Fruit fly (Drosophila melanogaster) whole organism, embryonic: ENCODE data around the gene her.

Experiments used
- Abd-B ChIP-seq: fragments of 200-800 bp; sonication (Bioruptor generic); optimal IDR thresholded peaks from 2 replicates; lab custom pipeline; 2018; ENCODE audit warnings: missing biosample characterization, mild to moderate bottlenecking, missing genetic modification characterization, moderate library complexity
- Asciz ChIP-seq: fragments of 200-800 bp; sonication (Bioruptor generic); optimal IDR thresholded peaks from 2 replicates; lab custom pipeline; 2017; ENCODE audit warnings: missing biosample characterization, mild to moderate bottlenecking, missing genetic modification characterization, missing genetic modification reagents
- CG10321 ChIP-seq: fragments of 200-800 bp; sonication (Bioruptor generic); IDR thresholded peaks from 2 replicates; pipeline ENCODE4 v1.3.6; 2022; ENCODE audit warnings: missing biosample characterization, missing genetic modification characterization
- CG10543 ChIP-seq: fragments of 200-800 bp; sonication (Bioruptor generic); optimal IDR thresholded peaks from 3 replicates; lab custom pipeline; 2017; ENCODE audit warnings: missing biosample characterization, mild to moderate bottlenecking, missing genetic modification characterization, moderate library complexity
- CG12219 ChIP-seq: fragments of 200-800 bp; sonication (Bioruptor generic); optimal IDR thresholded peaks from 3 replicates; lab custom pipeline; 2018; ENCODE audit warnings: missing biosample characterization, mild to moderate bottlenecking, missing genetic modification characterization
- CG1233 ChIP-seq: fragments of 200-800 bp; sonication (Bioruptor generic); optimal IDR thresholded peaks from 4 replicates; lab custom pipeline; 2018; ENCODE audit warnings: missing biosample characterization, mild to moderate bottlenecking, missing genetic modification characterization
- CG13287 ChIP-seq: fragments of 200-800 bp; sonication (Bioruptor generic); IDR thresholded peaks from 2 replicates; pipeline ENCODE4 v1.3.6; 2022; ENCODE audit warnings: missing biosample characterization, missing genetic modification characterization; ENCODE audit not compliant: partially characterized antibody
- CG13424 ChIP-seq: fragments of 200-800 bp; sonication (Bioruptor generic); optimal IDR thresholded peaks from 2 replicates; lab custom pipeline; 2019; ENCODE audit warnings: missing biosample characterization, mild to moderate bottlenecking, missing genetic modification characterization, moderate library complexity
- CG1603 ChIP-seq: fragments of 200-800 bp; sonication (Bioruptor generic); optimal IDR thresholded peaks from 2 replicates; lab custom pipeline; 2019; ENCODE audit warnings: missing biosample characterization, mild to moderate bottlenecking, missing genetic modification characterization, moderate library complexity
- CG16813 ChIP-seq: fragments of 200-800 bp; sonication (Bioruptor generic); IDR thresholded peaks from 3 replicates; pipeline ENCODE4 v1.3.6; 2022; ENCODE audit warnings: missing biosample characterization, missing genetic modification characterization; ENCODE audit not compliant: partially characterized antibody
- CG17385 ChIP-seq: fragments of 200-800 bp; sonication (Bioruptor generic); optimal IDR thresholded peaks from 3 replicates; lab custom pipeline; 2018; ENCODE audit warnings: missing biosample characterization, mild to moderate bottlenecking, missing genetic modification characterization
- CG18262 ChIP-seq: fragments of 200-800 bp; optimal IDR thresholded peaks from 3 replicates; lab custom pipeline; 2019; ENCODE audit warnings: missing biosample characterization, mild to moderate bottlenecking, missing genetic modification characterization, moderate library complexity
- CG18599 ChIP-seq: fragments of 200-800 bp; sonication (Bioruptor generic); optimal IDR thresholded peaks from 3 replicates; lab custom pipeline; 2017; ENCODE audit warnings: missing biosample characterization, missing genetic modification characterization, mild to moderate bottlenecking, moderate library complexity, missing genetic modification reagents
- CG2116 ChIP-seq: fragments of 200-800 bp; sonication (Bioruptor generic); optimal IDR thresholded peaks from 3 replicates; lab custom pipeline; 2018; ENCODE audit warnings: missing biosample characterization, mild to moderate bottlenecking, missing genetic modification characterization
- CG32532 ChIP-seq: fragments of 200-800 bp; sonication (Bioruptor generic); IDR thresholded peaks from 2 replicates; pipeline ENCODE4 v1.3.6; 2022; ENCODE audit warnings: missing biosample characterization, missing genetic modification characterization
- CG4617 ChIP-seq: fragments of 200-800 bp; sonication (Bioruptor generic); optimal IDR thresholded peaks from 3 replicates; lab custom pipeline; 2016; ENCODE audit warnings: missing biosample characterization, missing genetic modification characterization, borderline replicate concordance
- CG8290 ChIP-seq, 3 experiments: fragments of 200-800 bp; sonication (Bioruptor generic); optimal IDR thresholded peaks; 2 replicates each; lab custom pipeline; 2016 to 2019; ENCODE audit warnings: missing biosample characterization in 3 of 3, missing genetic modification characterization in 3 of 3, mild to moderate bottlenecking in 2 of 3, moderate library complexity in 1 of 3
- CG9437 ChIP-seq: fragments of 200-800 bp; sonication (Bioruptor generic); optimal IDR thresholded peaks from 2 replicates; lab custom pipeline; 2018; ENCODE audit warnings: missing biosample characterization, mild to moderate bottlenecking, missing genetic modification characterization
- Dad ChIP-seq: fragments of 200-800 bp; sonication (Bioruptor generic); optimal IDR thresholded peaks from 3 replicates; lab custom pipeline; 2016; ENCODE audit warnings: missing biosample characterization, missing genetic modification characterization
- Dbx ChIP-seq: fragments of 200-800 bp; sonication (Bioruptor generic); IDR thresholded peaks from 3 replicates; pipeline ENCODE4 v1.3.6; 2022; ENCODE audit warnings: missing biosample characterization, missing genetic modification characterization
- Dek ChIP-seq: fragments of 200-800 bp; sonication (Bioruptor generic); optimal IDR thresholded peaks from 3 replicates; lab custom pipeline; 2019; ENCODE audit warnings: missing biosample characterization, mild to moderate bottlenecking, missing genetic modification characterization, moderate library complexity
- Dp ChIP-seq: fragments of 200-800 bp; sonication (Bioruptor generic); optimal IDR thresholded peaks from 2 replicates; lab custom pipeline; 2018; ENCODE audit warnings: missing biosample characterization, mild to moderate bottlenecking, missing genetic modification characterization, moderate library complexity
- Fer3 ChIP-seq: fragments of 200-800 bp; sonication (Bioruptor generic); optimal IDR thresholded peaks from 2 replicates; lab custom pipeline; 2018; ENCODE audit warnings: missing biosample characterization, mild to moderate bottlenecking, missing genetic modification characterization, moderate library complexity
- HLH4C ChIP-seq: fragments of 200-800 bp; sonication (Bioruptor generic); IDR thresholded peaks from 3 replicates; pipeline ENCODE4 v1.3.6; 2022; ENCODE audit warnings: missing biosample characterization, missing genetic modification characterization; ENCODE audit not compliant: partially characterized antibody
- MTF-1 ChIP-seq: fragments of 200-800 bp; sonication (Bioruptor generic); optimal IDR thresholded peaks from 2 replicates; lab custom pipeline; 2018; ENCODE audit warnings: missing biosample characterization, mild to moderate bottlenecking, missing genetic modification characterization, borderline replicate concordance
- Max ChIP-seq: fragments of 200-800 bp; sonication (Bioruptor generic); optimal IDR thresholded peaks from 2 replicates; lab custom pipeline; 2016; ENCODE audit warnings: missing biosample characterization, mild to moderate bottlenecking, missing genetic modification characterization
- Mes4 ChIP-seq: fragments of 200-800 bp; sonication (Bioruptor generic); optimal IDR thresholded peaks from 2 replicates; lab custom pipeline; 2016; ENCODE audit warnings: missing biosample characterization, missing genetic modification characterization
- Opbp ChIP-seq: fragments of 200-800 bp; sonication (Bioruptor generic); IDR thresholded peaks from 3 replicates; pipeline ENCODE4 v1.3.6; 2022; ENCODE audit warnings: missing biosample characterization, missing genetic modification characterization; ENCODE audit not compliant: partially characterized antibody
- Six4 ChIP-seq: fragments of 200-800 bp; sonication (Bioruptor generic); optimal IDR thresholded peaks from 2 replicates; lab custom pipeline; 2016; ENCODE audit warnings: missing biosample characterization, missing genetic modification characterization
- Xrp1 ChIP-seq: fragments of 200-800 bp; sonication (Bioruptor generic); IDR thresholded peaks from 2 replicates; pipeline ENCODE4 v1.3.6; 2022; ENCODE audit warnings: missing biosample characterization, missing genetic modification characterization
- ac ChIP-seq: fragments of 200-800 bp; sonication (Bioruptor generic); optimal IDR thresholded peaks from 3 replicates; lab custom pipeline; 2017; ENCODE audit warnings: missing biosample characterization, mild to moderate bottlenecking, missing genetic modification characterization
- btn ChIP-seq: fragments of 200-800 bp; sonication (Bioruptor generic); optimal IDR thresholded peaks from 2 replicates; lab custom pipeline; 2016; ENCODE audit warnings: missing biosample characterization, missing genetic modification characterization
- cad ChIP-seq: fragments of >200 bp; optimal IDR thresholded peaks from 2 replicates; lab custom pipeline; 2017; ENCODE audit warnings: missing biosample characterization, missing genetic modification characterization
- caup ChIP-seq: fragments of 200-800 bp; sonication (Bioruptor generic); optimal IDR thresholded peaks from 3 replicates; lab custom pipeline; 2017; ENCODE audit warnings: missing biosample characterization, mild to moderate bottlenecking, missing genetic modification characterization, moderate library complexity; ENCODE audit not compliant: severe bottlenecking
- chif ChIP-seq, 2 experiments: fragments of 200-800 bp; sonication (Bioruptor generic); optimal IDR thresholded peaks; 3 replicates each; lab custom pipeline; 2016; ENCODE audit warnings: missing biosample characterization in 2 of 2, missing genetic modification characterization in 2 of 2
- cwo ChIP-seq: fragments of 200-800 bp; sonication (Bioruptor generic); optimal IDR thresholded peaks from 3 replicates; lab custom pipeline; 2017; ENCODE audit warnings: missing biosample characterization, missing genetic modification characterization, mild to moderate bottlenecking, moderate library complexity, missing genetic modification reagents
- disco-r ChIP-seq: fragments of 200-800 bp; sonication (Bioruptor generic); optimal IDR thresholded peaks from 2 replicates; lab custom pipeline; 2016; ENCODE audit warnings: missing biosample characterization, missing genetic modification characterization
- ftz-f1 ChIP-seq: fragments of 200-800 bp; sonication (Bioruptor generic); optimal IDR thresholded peaks from 2 replicates; lab custom pipeline; 2016; ENCODE audit warnings: missing biosample characterization, missing genetic modification characterization
- gcm ChIP-seq: fragments of 200-800 bp; sonication (Bioruptor generic); optimal IDR thresholded peaks from 2 replicates; lab custom pipeline; 2019; ENCODE audit warnings: missing biosample characterization, mild to moderate bottlenecking, missing genetic modification characterization, moderate library complexity
- gsb ChIP-seq: fragments of 200-800 bp; sonication (Bioruptor generic); IDR thresholded peaks from 2 replicates; pipeline ENCODE4 v1.3.6; 2022; ENCODE audit warnings: missing biosample characterization, missing genetic modification characterization
- gsb-n ChIP-seq: fragments of 200-800 bp; sonication (Bioruptor generic); optimal IDR thresholded peaks from 3 replicates; lab custom pipeline; 2018; ENCODE audit warnings: missing biosample characterization, mild to moderate bottlenecking, missing genetic modification characterization
- insv ChIP-seq, 2 experiments: fragments of 200-800 bp; sonication (Bioruptor generic); optimal IDR thresholded peaks; 3 replicates each; lab custom pipeline; 2016 to 2018; ENCODE audit warnings: missing biosample characterization in 2 of 2, missing genetic modification characterization in 2 of 2
- klu ChIP-seq: fragments of 200-800 bp; sonication (Bioruptor generic); IDR thresholded peaks from 2 replicates; pipeline ENCODE4 v1.3.6; 2022; ENCODE audit warnings: missing biosample characterization, missing genetic modification characterization
- mam ChIP-seq: fragments of 200-800 bp; sonication (Bioruptor generic); optimal IDR thresholded peaks from 3 replicates; lab custom pipeline; 2016; ENCODE audit warnings: missing biosample characterization, missing genetic modification characterization
- pb ChIP-seq: fragments of 200-800 bp; sonication (Bioruptor generic); optimal IDR thresholded peaks from 3 replicates; lab custom pipeline; 2016; ENCODE audit warnings: missing biosample characterization, missing genetic modification characterization
- vvl ChIP-seq: fragments of 200-800 bp; sonication (Bioruptor generic); IDR thresholded peaks from 2 replicates; pipeline ENCODE4 v1.3.6; 2022; ENCODE audit warnings: missing biosample characterization, missing genetic modification characterization

her gene

DNA sequence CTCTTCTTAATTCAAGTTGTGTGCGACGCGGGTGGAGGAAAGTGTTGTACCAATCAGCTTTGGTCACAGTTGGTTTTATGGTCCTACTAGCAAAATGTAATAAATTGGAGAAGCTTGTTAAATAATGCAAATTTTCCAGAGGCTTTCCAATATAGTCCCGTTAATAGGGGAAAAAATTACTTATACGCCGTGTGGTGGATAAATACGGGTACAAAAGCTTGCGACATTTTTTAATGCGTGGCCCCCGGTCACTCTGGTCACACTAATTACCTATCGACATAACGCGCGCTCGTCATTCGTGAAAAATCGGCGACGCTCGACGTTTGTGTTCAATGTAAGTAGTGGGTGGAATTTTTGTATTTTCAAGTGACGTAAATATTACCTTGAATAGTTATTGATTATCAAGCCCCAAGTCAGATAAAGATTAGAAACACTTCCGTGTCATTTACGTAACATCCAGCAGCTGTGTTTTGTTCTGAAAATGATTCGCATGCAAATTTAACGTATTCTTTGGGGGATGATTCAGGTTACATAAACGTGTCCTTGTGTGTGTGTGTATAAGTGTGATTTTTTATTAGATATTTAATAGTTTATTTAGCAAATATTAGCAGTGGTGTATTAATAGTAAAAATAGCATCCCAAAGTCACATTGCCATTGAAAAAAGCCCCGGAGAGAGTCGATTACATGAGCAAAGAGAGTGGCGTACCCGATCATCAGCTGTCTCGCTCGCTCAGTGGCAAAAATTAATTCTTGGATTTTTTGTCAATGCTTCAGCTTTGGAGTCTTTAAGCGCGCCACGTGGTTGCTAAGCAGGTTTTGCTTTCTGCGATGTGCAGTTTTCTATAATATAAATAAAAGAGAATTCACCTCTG, 42.9 kb downstream of the her start, which contains the start of gene Cyt-c-p (continued):
- TF ChIP-seq disco-r (GFP tag; lab: Kevin White, UChicago), result peak; percentile 25
- TF ChIP-seq caup (GFP tag; lab: Kevin White, UChicago), result peak; percentile 52
- TF ChIP-seq Dp (GFP tag; lab: Kevin White, UChicago), result peak; percentile 99
- TF ChIP-seq Max (GFP tag; lab: Kevin White, UChicago), result peak; percentile 28
- peak; percentile 13 for TF ChIP-seq gsb-n (tag; lab: Kevin White, UChicago)
- peak; percentile 20 for TF ChIP-seq cwo
- TF ChIP-seq CG10543, result peak; percentile 29
- TF ChIP-seq mam, result peak; percentile 19
- peak in 1 of 2 experiments; percentile 3 for TF ChIP-seq chif (GFP tag; optimal IDR thresholded peaks at IDR 0.05; lab: Kevin White, UChicago)
- peak; percentile 48 for TF ChIP-seq CG9437 (GFP tag; lab: Kevin White, UChicago)
- TF ChIP-seq CG4617 (GFP tag; lab: Kevin White, UChicago), result peak; percentile 41
- no peak for TF ChIP-seq ac (GFP tag; lab: Kevin White, UChicago)
- no peak for TF ChIP-seq Xrp1 (GFP tag; lab: Robert Waterston, UW)
- peak; percentile 11; the same call in 1 of the 2 replicates for TF ChIP-seq CG10321 (GFP tag; lab: Robert Waterston, UW)
- TF ChIP-seq CG13287 (GFP tag; lab: Robert Waterston, UW), result peak; percentile 72
- TF ChIP-seq MTF-1 (GFP tag; lab: Kevin White, UChicago), result no peak
- TF ChIP-seq gcm (GFP tag; lab: Kevin White, UChicago), result peak; percentile 40
- no peak for TF ChIP-seq gsb (GFP tag; lab: Robert Waterston, UW)
- peak; percentile 89 for TF ChIP-seq ftz-f1 (GFP tag; lab: Kevin White, UChicago)
- peak; percentile 76 for TF ChIP-seq CG2116
- TF ChIP-seq Abd-B (GFP tag; lab: Kevin White, UChicago), result peak; percentile 94
- TF ChIP-seq CG18262 (tag; lab: Kevin White, UChicago), result peak; percentile 0
- TF ChIP-seq CG17385 (GFP tag; lab: Kevin White, UChicago), result peak; percentile 16
- TF ChIP-seq CG16813 (GFP tag; lab: Robert Waterston, UW), result peak; percentile 56; the same call in 1 of the 3 replicates
- peak; percentile 7 for TF ChIP-seq Mes4
- 0 out of 2 replicates have a peak, but pooled peaks have one; percentile 50 for TF ChIP-seq klu
- TF ChIP-seq insv (GFP tag; optimal IDR thresholded peaks at IDR 0.05; lab: Kevin White, UChicago), result peak in 1 of 2 experiments; percentile 11
- 0 out of 2 replicates have a peak, but pooled peaks have one; percentile 22 for TF ChIP-seq vvl (GFP tag; lab: Robert Waterston, UW)
- peak; percentile 3 for TF ChIP-seq CG13424 (tag; lab: Kevin White, UChicago)
- peak; percentile 44 for TF ChIP-seq Fer3
- peak; percentile 7; the same call in 1 of the 2 replicates for TF ChIP-seq CG32532 (GFP tag; lab: Robert Waterston, UW)
- TF ChIP-seq Six4 (GFP tag; lab: Kevin White, UChicago), result no peak
- TF ChIP-seq CG18599 (GFP tag; lab: Kevin White, UChicago), result peak; percentile 71
- peak; percentile 4 for TF ChIP-seq Dek (tag; lab: Kevin White, UChicago)
- TF ChIP-seq cad (GFP tag; lab: Kevin White, UChicago), result peak; percentile 54
- TF ChIP-seq HLH4C, result peak; percentile 44; the same call in 1 of the 3 replicates
- TF ChIP-seq Asciz (GFP tag; lab: Kevin White, UChicago), result peak; percentile 34
- peak; percentile 51 for TF ChIP-seq CG8290 (GFP tag; optimal IDR thresholded peaks at IDR 0.05; lab: Kevin White, UChicago)
- peak in 1 of 2 experiments; percentile 29 for TF ChIP-seq CG8290 (tag; optimal IDR thresholded peaks at IDR 0.05; lab: Kevin White, UChicago)
- TF ChIP-seq btn (GFP tag; lab: Kevin White, UChicago), result no peak
- peak; percentile 41; the same call in 2 of the 3 replicates for TF ChIP-seq Dbx
- TF ChIP-seq CG1233 (GFP tag; lab: Kevin White, UChicago), result no peak
- TF ChIP-seq pb (GFP tag; lab: Kevin White, UChicago), result peak; percentile 26
- TF ChIP-seq Dad, result peak; percentile 50
- peak; percentile 55; the same call in 1 of the 3 replicates for TF ChIP-seq Opbp (GFP tag; lab: Robert Waterston, UW)
- peak; percentile 55 for TF ChIP-seq CG1603
- TF ChIP-seq CG12219 (GFP tag; lab: Kevin White, UChicago), result no peak
